Worm (Caenorhabditis elegans): ENCODE data around the gene C32D5.11.

ce11 chrII:6358232-6358631, 3.0 kb upstream of the C32D5.11 start:
- TF ChIP-seq elt-1 (tag; optimal IDR thresholded peaks at IDR 0.05): no peak
- no peak for TF ChIP-seq ceh-16 (tag; optimal IDR thresholded peaks at IDR 0.05)
- no peak for TF ChIP-seq lin-39 (tag; optimal IDR thresholded peaks at IDR 0.05)
- no peak for TF ChIP-seq ama-1 (optimal IDR thresholded peaks at IDR 0.05)
- no peak for TF ChIP-seq snpc-4 (tag; optimal IDR thresholded peaks at IDR 0.05)
- TF ChIP-seq nhr-21 (tag; optimal IDR thresholded peaks at IDR 0.05): no peak
- TF ChIP-seq ZK546.5 (tag; optimal IDR thresholded peaks at IDR 0.05): no peak
- no peak for TF ChIP-seq unc-62 (GFP tag; optimal IDR thresholded peaks at IDR 0.05)
- TF ChIP-seq ceh-82 (tag; optimal IDR thresholded peaks at IDR 0.05): no peak
- TF ChIP-seq R02D3.7 (tag; optimal IDR thresholded peaks at IDR 0.05): no peak
- TF ChIP-seq egl-27 (tag; optimal IDR thresholded peaks at IDR 0.05): no peak
- TF ChIP-seq F13H6.1 (tag; optimal IDR thresholded peaks at IDR 0.05): no peak
- TF ChIP-seq C34F6.9 (tag; optimal IDR thresholded peaks at IDR 0.05): no peak
- no peak for TF ChIP-seq unc-39 (tag; optimal IDR thresholded peaks at IDR 0.05)
